Worm (Caenorhabditis elegans) whole organism, late embryonic: ENCODE results near the gene sup-35.

ENCODE experiments used
- C08G9.2 ChIP-seq: sonication (generic microtip); optimal IDR thresholded peaks from 2 replicates; lab custom pipeline; 2016; ENCODE audit warnings: mild to moderate bottlenecking, missing genetic modification characterization, moderate library complexity, missing compliant biosample characterization
- C38D4.7 ChIP-seq: fragments of 200-800 bp; sonication (Bioruptor generic); optimal IDR thresholded peaks from 2 replicates; lab custom pipeline; 2018; ENCODE audit warnings: mild to moderate bottlenecking, missing genetic modification characterization, moderate library complexity, missing compliant biosample characterization
- K02D7.2 ChIP-seq: sonication (generic microtip); optimal IDR thresholded peaks from 2 replicates; lab custom pipeline; 2017; ENCODE audit warnings: mild to moderate bottlenecking, missing genetic modification characterization, missing compliant biosample characterization
- K09A11.1 ChIP-seq: sonication (generic microtip); optimal IDR thresholded peaks from 2 replicates; lab custom pipeline; 2017; ENCODE audit warnings: antibody characterized with exemption, mild to moderate bottlenecking, missing genetic modification characterization, missing compliant biosample characterization; ENCODE audit not compliant: insufficient read depth
- ahr-1 ChIP-seq: sonication (generic microtip); optimal IDR thresholded peaks from 2 replicates; lab custom pipeline; 2016; ENCODE audit warnings: missing genetic modification characterization, missing compliant biosample characterization
- ceh-14 ChIP-seq: sonication (generic microtip); optimal IDR thresholded peaks from 2 replicates; lab custom pipeline; 2016; ENCODE audit warnings: missing genotype, missing genetic modification characterization, missing compliant biosample characterization
- ceh-18 ChIP-seq: sonication (generic microtip); optimal IDR thresholded peaks from 2 replicates; lab custom pipeline; 2016; ENCODE audit warnings: missing genetic modification characterization, missing compliant biosample characterization
- ceh-2 ChIP-seq: sonication (generic microtip); optimal IDR thresholded peaks from 2 replicates; lab custom pipeline; 2016; ENCODE audit warnings: missing genotype, missing genetic modification characterization, missing compliant biosample characterization
- ceh-24 ChIP-seq: sonication (generic microtip); optimal IDR thresholded peaks from 2 replicates; lab custom pipeline; 2016; ENCODE audit warnings: mild to moderate bottlenecking, missing genetic modification characterization, missing compliant biosample characterization
- ceh-30 ChIP-seq: fragments of 150-350 bp; optimal IDR thresholded peaks from 2 replicates; lab custom pipeline; 2014; ENCODE audit warnings: missing biosample characterization, missing genetic modification characterization
- ceh-34 ChIP-seq: sonication (generic microtip); optimal IDR thresholded peaks from 2 replicates; lab custom pipeline; 2016; ENCODE audit warnings: mild to moderate bottlenecking, missing genetic modification characterization, missing compliant biosample characterization
- ceh-6 ChIP-seq: fragments of 200-800 bp; sonication (Bioruptor generic); optimal IDR thresholded peaks from 2 replicates; lab custom pipeline; 2018; ENCODE audit warnings: mild to moderate bottlenecking, missing genetic modification characterization, missing compliant biosample characterization
- ceh-9 ChIP-seq: sonication (generic microtip); optimal IDR thresholded peaks from 2 replicates; lab custom pipeline; 2016; ENCODE audit warnings: mild to moderate bottlenecking, missing genetic modification characterization, inconsistent platforms, missing compliant biosample characterization
- che-1 ChIP-seq: sonication (generic microtip); optimal IDR thresholded peaks from 2 replicates; lab custom pipeline; 2016; ENCODE audit warnings: mild to moderate bottlenecking, missing genetic modification characterization, missing compliant biosample characterization
- dve-1 ChIP-seq: sonication (generic microtip); optimal IDR thresholded peaks from 2 replicates; lab custom pipeline; 2017; ENCODE audit warnings: antibody characterized with exemption, mild to moderate bottlenecking, missing genetic modification characterization, missing compliant biosample characterization
- elt-4 ChIP-seq: sonication (generic microtip); optimal IDR thresholded peaks from 2 replicates; lab custom pipeline; 2016; ENCODE audit warnings: missing genetic modification characterization, missing compliant biosample characterization
- ets-4 ChIP-seq: sonication (generic microtip); optimal IDR thresholded peaks from 2 replicates; lab custom pipeline; 2016; ENCODE audit warnings: missing genetic modification characterization, missing compliant biosample characterization
- fkh-10 ChIP-seq: fragments of 150-350 bp; optimal IDR thresholded peaks from 2 replicates; lab custom pipeline; 2014; ENCODE audit warnings: missing biosample characterization, missing genetic modification reagents, missing genetic modification characterization
- fkh-6 ChIP-seq: sonication (generic microtip); optimal IDR thresholded peaks from 2 replicates; lab custom pipeline; 2016; ENCODE audit warnings: missing genetic modification characterization, missing compliant biosample characterization
- hlh-15 ChIP-seq: sonication (generic microtip); optimal IDR thresholded peaks from 2 replicates; lab custom pipeline; 2016; ENCODE audit warnings: missing genetic modification characterization, missing compliant biosample characterization
- lim-6 ChIP-seq: sonication (generic microtip); optimal IDR thresholded peaks from 2 replicates; lab custom pipeline; 2016; ENCODE audit warnings: missing genetic modification characterization, missing compliant biosample characterization
- nfya-1 ChIP-seq: sonication (generic microtip); optimal IDR thresholded peaks from 2 replicates; lab custom pipeline; 2017; ENCODE audit warnings: missing genetic modification characterization, mild to moderate bottlenecking, missing compliant biosample characterization, antibody characterized with exemption, moderate library complexity
- nhr-11 ChIP-seq: fragments of 150-350 bp; optimal IDR thresholded peaks from 2 replicates; lab custom pipeline; 2014; ENCODE audit warnings: missing biosample characterization, missing genetic modification characterization
- nhr-232 ChIP-seq: sonication (generic microtip); optimal IDR thresholded peaks from 2 replicates; lab custom pipeline; 2016; ENCODE audit warnings: missing genetic modification characterization, missing compliant biosample characterization
- npax-4 ChIP-seq: sonication (generic microtip); optimal IDR thresholded peaks from 2 replicates; lab custom pipeline; 2016; ENCODE audit warnings: missing genetic modification characterization, missing compliant biosample characterization
- odd-2 ChIP-seq: sonication (generic microtip); optimal IDR thresholded peaks from 2 replicates; lab custom pipeline; 2017; ENCODE audit warnings: antibody characterized with exemption, mild to moderate bottlenecking, missing genetic modification characterization, missing compliant biosample characterization
- pax-1 ChIP-seq: fragments of 150-350 bp; optimal IDR thresholded peaks from 2 replicates; lab custom pipeline; 2014; ENCODE audit warnings: missing biosample characterization, missing genetic modification characterization
- pha-4 ChIP-seq: fragments of 150-350 bp; optimal IDR thresholded peaks from 2 replicates; lab custom pipeline; 2018; ENCODE audit warnings: missing biosample characterization, missing genetic modification reagents, missing genetic modification characterization
- pros-1 ChIP-seq: fragments of 150-350 bp; optimal IDR thresholded peaks from 2 replicates; lab custom pipeline; 2014; ENCODE audit warnings: missing biosample characterization, missing genetic modification reagents, missing genetic modification characterization
- sdc-2 ChIP-seq: sonication (generic microtip); optimal IDR thresholded peaks from 2 replicates; lab custom pipeline; 2016; ENCODE audit warnings: missing genotype, missing genetic modification characterization, missing compliant biosample characterization
- tbx-2 ChIP-seq: sonication (generic microtip); optimal IDR thresholded peaks from 2 replicates; lab custom pipeline; 2016; ENCODE audit warnings: missing genetic modification characterization, missing compliant biosample characterization
- ttx-3 ChIP-seq: sonication (generic microtip); optimal IDR thresholded peaks from 2 replicates; lab custom pipeline; 2016; ENCODE audit warnings: missing genetic modification reagents, missing genetic modification characterization, missing compliant biosample characterization
- unc-3 ChIP-seq, 2 experiments: fragments of 200-800 bp in 1 of 2; sonication (Bioruptor generic) in 1 of 2; sonication (generic microtip) in 1 of 2; conservative IDR thresholded peaks in 1 of 2; optimal IDR thresholded peaks in 1 of 2; 2 replicates each; pipeline versions ENCODE4 v1.3.6 to Lab custom; 2016 to 2022; ENCODE audit warnings: missing compliant biosample characterization in 2 of 2, missing genetic modification characterization in 2 of 2, missing genetic modification reagents in 1 of 2
- unc-42 ChIP-seq: sonication (generic microtip); optimal IDR thresholded peaks from 2 replicates; lab custom pipeline; 2016; ENCODE audit warnings: missing genotype, missing genetic modification characterization, missing compliant biosample characterization
- unc-55 ChIP-seq: sonication (generic microtip); optimal IDR thresholded peaks from 2 replicates; lab custom pipeline; 2017; ENCODE audit warnings: missing biosample characterization, missing genetic modification reagents, missing genetic modification characterization
- unc-86 ChIP-seq: sonication (generic microtip); optimal IDR thresholded peaks from 2 replicates; lab custom pipeline; 2016; ENCODE audit warnings: missing genetic modification characterization, missing compliant biosample characterization

sup-35 gene

DNA sequence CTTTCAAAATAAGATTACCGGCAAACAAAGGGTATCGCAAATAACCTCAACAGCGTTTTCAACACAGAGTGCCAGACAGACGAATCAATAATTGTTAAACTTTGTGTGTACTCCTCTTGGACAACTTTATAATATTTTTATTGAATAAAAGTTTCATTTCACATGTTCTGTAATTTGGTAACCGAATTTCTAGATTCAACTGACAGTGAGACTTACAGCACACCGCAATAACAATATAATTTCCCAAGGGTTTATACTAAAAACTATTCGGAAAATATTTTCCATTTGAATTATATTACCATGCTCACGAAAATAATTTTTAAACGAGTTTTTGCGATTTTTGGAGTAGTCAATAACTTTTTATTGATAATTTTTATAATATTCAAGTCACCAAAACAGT, 41.6 kb downstream of the sup-35 start, which contains the start of gene str-246:
Gene str-246, plus strand, starts transcription at position 301 of the 400 bp plus-strand sequence.
- TF ChIP-seq hlh-15 (no peak), fkh-10 (GFP tag; lab: Kevin White, UChicago) (no peak), ceh-24 (tag; lab: Kevin White, UChicago) (no peak), nhr-11 (tag; lab: Kevin White, UChicago) (no peak), unc-42 (tag; lab: Kevin White, UChicago) (no peak), pax-1 (tag; lab: Kevin White, UChicago) (no peak), ceh-14 (tag; lab: Kevin White, UChicago) (no peak), tbx-2 (tag; lab: Kevin White, UChicago) (no peak), che-1 (tag; lab: Kevin White, UChicago) (no peak), ahr-1 (tag; lab: Kevin White, UChicago) (no peak), K02D7.2 (no peak), unc-55 (GFP tag; lab: Kevin White, UChicago) (no peak), K09A11.1 (tag; lab: Kevin White, UChicago) (no peak), ceh-6 (GFP tag; lab: Kevin White, UChicago) (no peak), sdc-2 (no peak), ceh-30 (tag; lab: Kevin White, UChicago) (no peak)

DNA sequence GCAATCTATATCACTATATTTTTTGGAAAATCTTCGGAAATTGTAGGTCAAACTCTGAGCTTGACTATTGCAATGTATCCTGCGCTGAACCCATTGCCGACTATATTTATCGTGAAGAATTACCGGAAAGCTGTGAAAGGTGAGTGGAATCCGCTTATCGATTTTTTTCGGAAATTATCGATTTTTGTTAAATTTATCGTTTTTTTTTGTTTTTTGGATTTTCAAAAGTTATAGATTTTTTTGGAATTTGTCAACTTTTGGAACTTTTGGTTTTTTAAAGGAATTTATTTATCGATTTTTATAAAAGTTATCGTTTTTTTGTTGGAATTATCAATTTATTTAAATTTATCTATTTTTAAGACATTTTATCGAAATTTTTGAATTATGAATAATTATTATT, 42.3 kb downstream of the sup-35 start:
- TF ChIP-seq lim-6 (tag; lab: Kevin White, UChicago): no peak
- TF ChIP-seq fkh-6 (tag; lab: Kevin White, UChicago): no peak
- no peak for TF ChIP-seq pros-1 (tag; lab: Kevin White, UChicago)
- TF ChIP-seq dve-1 (tag; lab: Kevin White, UChicago): no peak
- no peak for TF ChIP-seq nhr-11 (tag; lab: Kevin White, UChicago)
- no peak for TF ChIP-seq ceh-6 (GFP tag; lab: Kevin White, UChicago)
- TF ChIP-seq ceh-18 (tag; lab: Kevin White, UChicago): no peak
- no peak for TF ChIP-seq npax-4 (tag; lab: Kevin White, UChicago)
- TF ChIP-seq unc-42 (tag; lab: Kevin White, UChicago): no peak
- no peak for TF ChIP-seq ahr-1 (tag; lab: Kevin White, UChicago)
- TF ChIP-seq odd-2 (tag; lab: Kevin White, UChicago): no peak
- TF ChIP-seq ceh-9 (tag; lab: Kevin White, UChicago): no peak
- TF ChIP-seq nfya-1 (tag; lab: Kevin White, UChicago): no peak
- TF ChIP-seq K09A11.1 (tag; lab: Kevin White, UChicago): no peak
- TF ChIP-seq unc-3 (GFP tag; conservative IDR thresholded peaks at IDR 0.05; lab: Robert Waterston, UW): no peak
- no peak for TF ChIP-seq unc-3 (tag; optimal IDR thresholded peaks at IDR 0.05; lab: Kevin White, UChicago)
- TF ChIP-seq C38D4.7: no peak
- TF ChIP-seq pha-4 (tag; lab: Kevin White, UChicago): no peak
- TF ChIP-seq che-1 (tag; lab: Kevin White, UChicago): no peak
- TF ChIP-seq ttx-3 (tag; lab: Kevin White, UChicago): no peak

DNA sequence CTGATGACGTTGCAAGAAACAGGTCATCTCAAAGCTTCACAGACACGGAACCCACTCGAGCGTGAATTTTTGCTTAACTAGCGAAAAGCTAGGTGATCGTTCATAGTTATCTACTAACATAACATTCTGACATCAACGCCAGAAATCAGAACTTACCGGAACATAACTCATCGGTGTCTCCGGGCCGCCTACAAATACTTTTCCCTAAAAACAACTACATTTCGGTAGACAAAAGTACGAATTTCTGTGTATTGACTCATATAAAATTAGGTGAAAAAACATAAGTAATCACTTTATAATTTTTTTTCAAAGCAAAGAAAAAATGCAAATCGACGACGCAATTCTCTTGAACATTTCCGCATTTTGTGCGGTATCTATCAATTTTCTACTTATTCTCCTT, 44.8 kb downstream of the sup-35 start, which contains the start of gene str-261:
Gene str-261, plus strand, starts transcription at position 301 of the 400 bp plus-strand sequence.
- TF ChIP-seq ceh-2 (tag; lab: Kevin White, UChicago) (no peak), ceh-34 (tag; lab: Kevin White, UChicago) (no peak), nhr-11 (tag; lab: Kevin White, UChicago) (no peak), unc-86 (no peak), C08G9.2 (no peak), lim-6 (tag; lab: Kevin White, UChicago) (no peak), unc-3 (GFP tag; conservative IDR thresholded peaks at IDR 0.05; lab: Robert Waterston, UW) (no peak), unc-3 (tag; optimal IDR thresholded peaks at IDR 0.05; lab: Kevin White, UChicago) (no peak), pax-1 (tag; lab: Kevin White, UChicago) (no peak), ceh-14 (tag; lab: Kevin White, UChicago) (no peak), ets-4 (tag; lab: Kevin White, UChicago) (no peak), ceh-24 (tag; lab: Kevin White, UChicago) (no peak), fkh-6 (tag; lab: Kevin White, UChicago) (no peak), npax-4 (tag; lab: Kevin White, UChicago) (no peak), nhr-232 (tag; lab: Kevin White, UChicago) (no peak), elt-4 (tag; lab: Kevin White, UChicago) (no peak), K02D7.2 (no peak)
